Worm (Caenorhabditis elegans) whole organism, L4 larva: ENCODE results near the gene F46H5.4.

Source experiments
- ZK546.5 ChIP-seq, 2 experiments: sonication (generic microtip); optimal IDR thresholded peaks; 2 replicates each; lab custom pipeline; 2017; ENCODE audit warnings: missing biosample characterization in 2 of 2, missing genetic modification characterization in 2 of 2
- ceh-28 ChIP-seq: fragments of 150-350 bp; optimal IDR thresholded peaks from 2 replicates; lab custom pipeline; 2014; ENCODE audit warnings: missing biosample characterization, missing genetic modification reagents, missing genetic modification characterization
- ceh-32 ChIP-seq: sonication (generic microtip); optimal IDR thresholded peaks from 2 replicates; lab custom pipeline; 2016; ENCODE audit warnings: mild to moderate bottlenecking, missing genetic modification characterization, missing compliant biosample characterization; ENCODE audit not compliant: poor library complexity
- daf-19 ChIP-seq: fragments of 200-800 bp; sonication (Bioruptor generic); conservative IDR thresholded peaks from 2 replicates; pipeline ENCODE4 v1.3.6; 2022; ENCODE audit warnings: missing genetic modification characterization, missing compliant biosample characterization
- daf-8 ChIP-seq: fragments of 200-800 bp; sonication (Bioruptor generic); IDR thresholded peaks from 2 replicates; pipeline ENCODE4 v1.3.6; 2022; ENCODE audit warnings: missing genetic modification characterization, missing compliant biosample characterization
- jun-1 ChIP-seq: fragments of 150-350 bp; optimal IDR thresholded peaks from 2 replicates; lab custom pipeline; 2014; ENCODE audit warnings: missing biosample characterization, missing genetic modification reagents, missing genetic modification characterization
- lin-15B ChIP-seq: fragments of 150-350 bp; sonication (generic microtip); optimal IDR thresholded peaks from 3 replicates; lab custom pipeline; 2014; ENCODE audit warnings: missing biosample characterization, missing genetic modification characterization
- mdl-1 ChIP-seq, 2 experiments: fragments of 150-350 bp in 1 of 2; sonication (generic microtip) in 1 of 2; optimal IDR thresholded peaks; 2 replicates each; lab custom pipeline; 2014 to 2017; ENCODE audit warnings: missing biosample characterization in 2 of 2, missing genetic modification characterization in 2 of 2
- nhr-25 ChIP-seq: sonication (generic microtip); optimal IDR thresholded peaks from 2 replicates; lab custom pipeline; 2017; ENCODE audit warnings: missing genetic modification characterization, mild to moderate bottlenecking, missing compliant biosample characterization, antibody characterized with exemption, moderate library complexity, borderline replicate concordance; ENCODE audit not compliant: insufficient read depth
- nhr-76 ChIP-seq: fragments of 150-350 bp; optimal IDR thresholded peaks from 2 replicates; lab custom pipeline; 2014; ENCODE audit warnings: missing biosample characterization, missing genetic modification characterization

DNA sequence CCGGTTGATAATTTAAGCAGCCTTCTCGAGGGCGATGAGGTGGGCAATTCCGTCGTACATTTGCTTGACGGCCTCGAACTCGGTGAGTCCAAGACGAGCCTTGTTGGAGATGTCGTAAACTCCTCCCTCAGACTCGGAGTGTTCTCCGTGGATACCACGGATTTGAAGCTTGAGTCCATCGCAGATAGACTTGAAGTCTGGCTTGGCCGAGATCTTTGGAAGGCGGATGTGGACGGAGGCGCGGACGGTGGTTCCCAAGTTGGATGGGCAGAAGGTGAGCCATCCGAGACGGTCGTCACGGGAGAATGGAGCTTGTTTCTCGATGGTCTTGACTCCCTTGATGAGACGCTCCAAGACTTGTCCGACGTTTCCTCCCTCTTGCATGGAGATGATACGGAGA, 23.5 kb downstream of the F46H5.4 start:
- TF ChIP-seq nhr-25 (tag; lab: Kevin White, UChicago) (no peak), ceh-32 (tag; lab: Kevin White, UChicago) (no peak), daf-19 (GFP tag; lab: Robert Waterston, UW) (no peak), daf-8 (GFP tag; lab: Robert Waterston, UW) (no peak), mdl-1 (tag; optimal IDR thresholded peaks at IDR 0.05; lab: Kevin White, UChicago) (no peak), ceh-28 (tag; lab: Kevin White, UChicago) (no peak), ZK546.5 (tag; optimal IDR thresholded peaks at IDR 0.05; lab: Kevin White, UChicago) (no peak), nhr-76 (tag; lab: Kevin White, UChicago) (no peak), lin-15B (tag; lab: Kevin White, UChicago) (no peak), jun-1 (no peak)
